Fruit fly (Drosophila melanogaster) S2 (cell line): Measurements from ENCODE around the gene CG7378.

Experiments used
- CG8478 ChIP-seq: fragments of >200 bp; optimal IDR thresholded peaks from 2 replicates; lab custom pipeline; 2018
- CTCF ChIP-seq, 2 experiments: fragments of >200 bp; optimal IDR thresholded peaks; 2 replicates each; lab custom pipeline; 2018

DNA sequence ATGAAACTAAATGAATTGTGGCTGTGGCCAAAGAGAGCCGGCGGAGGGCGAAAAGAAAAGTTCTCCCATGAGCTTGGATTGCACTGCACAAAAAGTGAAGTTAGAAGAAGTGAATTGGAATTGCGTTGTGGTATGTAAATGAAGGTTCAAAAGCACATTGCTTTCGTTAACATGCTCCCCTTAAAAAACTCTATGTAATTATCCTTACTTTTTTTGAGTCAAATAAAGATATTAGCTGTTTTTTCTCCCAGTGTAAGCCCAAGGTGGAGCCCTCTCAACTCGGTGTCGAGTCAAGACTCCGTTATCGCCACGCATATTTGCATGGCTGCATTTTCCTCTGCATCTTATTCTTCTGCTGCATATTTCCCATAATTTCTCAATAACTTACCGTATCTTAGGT, 23.3 kb downstream of the CG7378 start:
- TF ChIP-seq CG8478 (lab: Kevin White, UChicago) (no peak), CTCF (optimal IDR thresholded peaks at IDR 0.05; lab: Kevin White, UChicago) (no peak)
